Fruit fly (Drosophila melanogaster) whole organism, embryonic: ENCODE data around the gene CG31122.

Source experiments
- Abd-B ChIP-seq: fragments of 200-800 bp; sonication (Bioruptor generic); optimal IDR thresholded peaks from 2 replicates; lab custom pipeline; 2018; ENCODE audit warnings: missing biosample characterization, mild to moderate bottlenecking, missing genetic modification characterization, moderate library complexity
- Antp ChIP-seq: fragments of 200-800 bp; sonication (Bioruptor generic); optimal IDR thresholded peaks from 3 replicates; lab custom pipeline; 2016; ENCODE audit warnings: missing biosample characterization, missing genetic modification characterization
- Atf3 ChIP-seq: fragments of 200-800 bp; sonication (Bioruptor generic); optimal IDR thresholded peaks from 3 replicates; lab custom pipeline; 2016; ENCODE audit warnings: missing biosample characterization, missing genetic modification characterization
- Bgb ChIP-seq: fragments of 200-800 bp; sonication (Bioruptor generic); IDR thresholded peaks from 2 replicates; pipeline ENCODE4 v1.3.6; 2022; ENCODE audit warnings: missing biosample characterization, missing genetic modification characterization; ENCODE audit not compliant: partially characterized antibody
- CG10565 ChIP-seq: fragments of 200-800 bp; sonication (Bioruptor generic); optimal IDR thresholded peaks from 3 replicates; lab custom pipeline; 2016; ENCODE audit warnings: missing biosample characterization, mild to moderate bottlenecking, missing genetic modification characterization
- CG10654 ChIP-seq: fragments of 200-800 bp; sonication (Bioruptor generic); optimal IDR thresholded peaks from 2 replicates; lab custom pipeline; 2016; ENCODE audit warnings: missing biosample characterization, missing genetic modification characterization
- CG10979 ChIP-seq: fragments of 200-800 bp; sonication (Bioruptor generic); optimal IDR thresholded peaks from 2 replicates; lab custom pipeline; 2018; ENCODE audit warnings: missing biosample characterization, mild to moderate bottlenecking, missing genetic modification characterization, moderate library complexity
- CG12744 ChIP-seq: fragments of 200-800 bp; sonication (Bioruptor generic); optimal IDR thresholded peaks from 2 replicates; lab custom pipeline; 2016; ENCODE audit warnings: missing biosample characterization, missing genetic modification characterization
- CG12769 ChIP-seq: fragments of 200-800 bp; sonication (Bioruptor generic); optimal IDR thresholded peaks from 2 replicates; lab custom pipeline; 2019; ENCODE audit warnings: missing biosample characterization, mild to moderate bottlenecking, missing genetic modification characterization, moderate library complexity
- CG14667 ChIP-seq: fragments of 200-800 bp; sonication (Bioruptor generic); IDR thresholded peaks from 2 replicates; pipeline ENCODE4 v1.3.6; 2022; ENCODE audit warnings: missing biosample characterization, missing genetic modification characterization
- CG15601 ChIP-seq: fragments of 200-800 bp; sonication (Bioruptor generic); optimal IDR thresholded peaks from 3 replicates; lab custom pipeline; 2019; ENCODE audit warnings: missing biosample characterization, mild to moderate bottlenecking, missing genetic modification characterization, moderate library complexity
- CG1647 ChIP-seq: fragments of 200-800 bp; sonication (Bioruptor generic); optimal IDR thresholded peaks from 3 replicates; lab custom pipeline; 2016; ENCODE audit warnings: missing biosample characterization, missing genetic modification characterization
- CG17361 ChIP-seq: fragments of 200-800 bp; sonication (Bioruptor generic); IDR thresholded peaks from 3 replicates; pipeline ENCODE4 v1.3.6; 2022; ENCODE audit warnings: missing biosample characterization, missing genetic modification characterization
- CG1792 ChIP-seq: fragments of 200-800 bp; sonication (Bioruptor generic); optimal IDR thresholded peaks from 2 replicates; lab custom pipeline; 2016; ENCODE audit warnings: missing biosample characterization, missing genetic modification characterization
- CG2120 ChIP-seq: fragments of 200-800 bp; sonication (Bioruptor generic); optimal IDR thresholded peaks from 3 replicates; lab custom pipeline; 2016; ENCODE audit warnings: missing biosample characterization, missing genetic modification characterization
- CG33557 ChIP-seq: fragments of 200-800 bp; sonication (Bioruptor generic); optimal IDR thresholded peaks from 2 replicates; lab custom pipeline; 2019; ENCODE audit warnings: missing biosample characterization, mild to moderate bottlenecking, missing genetic modification characterization, moderate library complexity
- CG4282 ChIP-seq: fragments of 200-800 bp; sonication (Bioruptor generic); optimal IDR thresholded peaks from 2 replicates; lab custom pipeline; 2016; ENCODE audit warnings: missing biosample characterization, missing genetic modification characterization
- CG4424 ChIP-seq: fragments of 200-800 bp; sonication (Bioruptor generic); optimal IDR thresholded peaks from 3 replicates; lab custom pipeline; 2016; ENCODE audit warnings: missing biosample characterization, missing genetic modification characterization
- CG6689 ChIP-seq: fragments of 200-800 bp; sonication (Bioruptor generic); IDR thresholded peaks from 2 replicates; pipeline ENCODE4 v1.3.6; 2022; ENCODE audit warnings: missing biosample characterization, missing genetic modification characterization
- CG7271 ChIP-seq: fragments of 200-800 bp; sonication (Bioruptor generic); optimal IDR thresholded peaks from 2 replicates; lab custom pipeline; 2018; ENCODE audit warnings: missing biosample characterization, mild to moderate bottlenecking, missing genetic modification characterization, moderate library complexity
- CG7745 ChIP-seq: fragments of 200-800 bp; sonication (Bioruptor generic); optimal IDR thresholded peaks from 2 replicates; lab custom pipeline; 2018; ENCODE audit warnings: missing biosample characterization, mild to moderate bottlenecking, missing genetic modification characterization, moderate library complexity
- CG7963 ChIP-seq: fragments of 200-800 bp; sonication (Bioruptor generic); IDR thresholded peaks from 3 replicates; pipeline ENCODE4 v1.3.6; 2022; ENCODE audit warnings: missing biosample characterization, missing genetic modification characterization; ENCODE audit not compliant: partially characterized antibody
- CG8089 ChIP-seq: fragments of 200-800 bp; sonication (Bioruptor generic); optimal IDR thresholded peaks from 3 replicates; lab custom pipeline; 2016; ENCODE audit warnings: missing biosample characterization, missing genetic modification characterization
- CG8359 ChIP-seq: fragments of 200-800 bp; sonication (Bioruptor generic); optimal IDR thresholded peaks from 2 replicates; lab custom pipeline; 2017; ENCODE audit warnings: missing biosample characterization, mild to moderate bottlenecking, missing genetic modification characterization, borderline replicate concordance
- CG8924 ChIP-seq: fragments of 200-800 bp; optimal IDR thresholded peaks from 3 replicates; lab custom pipeline; 2019; ENCODE audit warnings: missing biosample characterization, mild to moderate bottlenecking, missing genetic modification characterization, moderate library complexity
- CG9817 ChIP-seq: fragments of 200-800 bp; sonication (Bioruptor generic); optimal IDR thresholded peaks from 2 replicates; lab custom pipeline; 2018; ENCODE audit warnings: missing biosample characterization, mild to moderate bottlenecking, missing genetic modification characterization, moderate library complexity
- CrebB ChIP-seq: fragments of 200-800 bp; sonication (Bioruptor generic); optimal IDR thresholded peaks from 3 replicates; lab custom pipeline; 2018; ENCODE audit warnings: missing biosample characterization, mild to moderate bottlenecking, missing genetic modification characterization
- Ets65A ChIP-seq: fragments of 200-800 bp; sonication (Bioruptor generic); peaks from one replicate; lab custom pipeline; 2016; ENCODE audit warnings: missing biosample characterization, missing genetic modification characterization
- Hmr ChIP-seq: fragments of 200-800 bp; sonication (Bioruptor generic); optimal IDR thresholded peaks from 3 replicates; lab custom pipeline; 2017; ENCODE audit warnings: mild to moderate bottlenecking, missing biosample characterization, missing genetic modification reagents, missing genetic modification characterization
- Lhr ChIP-seq: fragments of 200-800 bp; sonication (Bioruptor generic); optimal IDR thresholded peaks from 3 replicates; lab custom pipeline; 2017; ENCODE audit warnings: mild to moderate bottlenecking, missing biosample characterization, missing genetic modification reagents, missing genetic modification characterization
- Lpt ChIP-seq: fragments of >200 bp; optimal IDR thresholded peaks from 2 replicates; lab custom pipeline; 2018; ENCODE audit warnings: missing biosample characterization, missing genetic modification characterization
- Mad ChIP-seq: fragments of 200-800 bp; sonication (Bioruptor generic); optimal IDR thresholded peaks from 2 replicates; lab custom pipeline; 2016; ENCODE audit warnings: missing biosample characterization, missing genetic modification characterization
- Mes4 ChIP-seq: fragments of 200-800 bp; sonication (Bioruptor generic); optimal IDR thresholded peaks from 2 replicates; lab custom pipeline; 2016; ENCODE audit warnings: missing biosample characterization, missing genetic modification characterization
- Mrtf ChIP-seq: fragments of 200-800 bp; sonication (Bioruptor generic); IDR thresholded peaks from 3 replicates; pipeline ENCODE4 v1.3.6; 2022; ENCODE audit warnings: missing biosample characterization, missing genetic modification characterization
- Nf-YC ChIP-seq: fragments of 200-800 bp; optimal IDR thresholded peaks from 3 replicates; lab custom pipeline; 2019; ENCODE audit warnings: missing biosample characterization, mild to moderate bottlenecking, missing genetic modification characterization, moderate library complexity
- NfI ChIP-seq: fragments of 200-800 bp; sonication (Bioruptor generic); optimal IDR thresholded peaks from 3 replicates; lab custom pipeline; 2018; ENCODE audit warnings: missing biosample characterization, mild to moderate bottlenecking, missing genetic modification characterization, moderate library complexity
- Sox102F ChIP-seq: fragments of 200-800 bp; sonication (Bioruptor generic); optimal IDR thresholded peaks from 2 replicates; lab custom pipeline; 2018; ENCODE audit warnings: missing biosample characterization, mild to moderate bottlenecking, missing genetic modification characterization, moderate library complexity
- Vsx1 ChIP-seq: fragments of 200-800 bp; sonication (Bioruptor generic); optimal IDR thresholded peaks from 2 replicates; lab custom pipeline; 2017; ENCODE audit warnings: missing biosample characterization, mild to moderate bottlenecking, missing genetic modification characterization, missing genetic modification reagents
- gce ChIP-seq: fragments of 200-800 bp; sonication (Bioruptor generic); IDR thresholded peaks from 3 replicates; pipeline ENCODE4 v1.3.6; 2022; ENCODE audit warnings: missing biosample characterization, missing genetic modification characterization
- gt ChIP-seq: fragments of 200-800 bp; sonication (Bioruptor generic); IDR thresholded peaks from 2 replicates; pipeline ENCODE4 v1.3.6; 2022; ENCODE audit warnings: missing biosample characterization, missing genetic modification characterization
- luna ChIP-seq: fragments of 200-800 bp; sonication (Bioruptor generic); optimal IDR thresholded peaks from 2 replicates; lab custom pipeline; 2016; ENCODE audit warnings: missing biosample characterization, missing genetic modification characterization
- nom ChIP-seq: fragments of 200-800 bp; sonication (Bioruptor generic); optimal IDR thresholded peaks from 2 replicates; lab custom pipeline; 2017; ENCODE audit warnings: missing biosample characterization, missing genetic modification characterization, mild to moderate bottlenecking, moderate library complexity, missing genetic modification reagents
- phol ChIP-seq: fragments of 200-800 bp; sonication (Bioruptor generic); optimal IDR thresholded peaks from 3 replicates; lab custom pipeline; 2018; ENCODE audit warnings: missing biosample characterization, mild to moderate bottlenecking, missing genetic modification characterization, moderate library complexity
- pzg ChIP-seq: fragments of 200-800 bp; sonication (Bioruptor generic); optimal IDR thresholded peaks from 3 replicates; lab custom pipeline; 2018; ENCODE audit warnings: missing biosample characterization, mild to moderate bottlenecking, missing genetic modification characterization, moderate library complexity
- ranshi ChIP-seq: fragments of 200-800 bp; sonication (Bioruptor generic); IDR thresholded peaks from 2 replicates; pipeline ENCODE4 v1.3.6; 2022; ENCODE audit warnings: missing biosample characterization, missing genetic modification characterization
- schlank ChIP-seq: fragments of 200-800 bp; sonication (Bioruptor generic); optimal IDR thresholded peaks from 2 replicates; lab custom pipeline; 2018; ENCODE audit warnings: missing biosample characterization, mild to moderate bottlenecking, missing genetic modification characterization
- slou ChIP-seq: fragments of 200-800 bp; sonication (Bioruptor generic); optimal IDR thresholded peaks from 3 replicates; lab custom pipeline; 2016; ENCODE audit warnings: missing biosample characterization, missing genetic modification characterization
- sob ChIP-seq: fragments of 200-800 bp; sonication (Bioruptor generic); IDR thresholded peaks from 2 replicates; pipeline ENCODE4 v1.3.6; 2022; ENCODE audit warnings: missing biosample characterization, missing genetic modification characterization
- sug ChIP-seq: fragments of 200-800 bp; optimal IDR thresholded peaks from 2 replicates; lab custom pipeline; 2019; ENCODE audit warnings: missing biosample characterization, mild to moderate bottlenecking, missing genetic modification characterization, moderate library complexity
- tin ChIP-seq: fragments of 200-800 bp; sonication (Bioruptor generic); optimal IDR thresholded peaks from 3 replicates; lab custom pipeline; 2016; ENCODE audit warnings: missing biosample characterization, missing genetic modification characterization
- wor ChIP-seq: fragments of 200-800 bp; sonication (Bioruptor generic); IDR thresholded peaks from 2 replicates; pipeline ENCODE4 v1.3.6; 2022; ENCODE audit warnings: missing biosample characterization, missing genetic modification characterization
- zf30C ChIP-seq: fragments of 200-800 bp; sonication (Bioruptor generic); optimal IDR thresholded peaks from 3 replicates; lab custom pipeline; 2018; ENCODE audit warnings: missing biosample characterization, mild to moderate bottlenecking, missing genetic modification characterization

The CG31122 gene

dm6 chr3R:18393436-18393835 is 19.2 kb downstream of the CG31122 start (continued):
- TF ChIP-seq sug (peak; percentile 32), Hmr (GFP tag; lab: Kevin White, UChicago) (peak; percentile 54), CG33557 (GFP tag; lab: Kevin White, UChicago) (no peak), Atf3 (GFP tag; lab: Kevin White, UChicago) (no peak), CG12744 (GFP tag; lab: Kevin White, UChicago) (no peak), Lhr (GFP tag; lab: Kevin White, UChicago) (no peak), CG1792 (GFP tag; lab: Kevin White, UChicago) (no peak), nom (GFP tag; lab: Kevin White, UChicago) (no peak), pzg (GFP tag; lab: Kevin White, UChicago) (no peak), CG7963 (no peak), Ets65A (peak; percentile 43), CG9817 (tag; lab: Kevin White, UChicago) (peak; percentile 39), phol (tag; lab: Kevin White, UChicago) (peak; percentile 28), CG2120 (peak; percentile 48), CG6689 (GFP tag; lab: Robert Waterston, UW) (peak; percentile 71), zf30C (GFP tag; lab: Kevin White, UChicago) (peak; percentile 28), Mad (no peak), CG7271 (no peak), Abd-B (GFP tag; lab: Kevin White, UChicago) (no peak), CG12769 (no peak), CG8924 (tag; lab: Kevin White, UChicago) (no peak), CrebB (tag; lab: Kevin White, UChicago) (no peak), slou (GFP tag; lab: Kevin White, UChicago) (no peak), CG10654 (GFP tag; lab: Kevin White, UChicago) (no peak), wor (GFP tag; lab: Robert Waterston, UW) (no peak), Mrtf (GFP tag; lab: Robert Waterston, UW) (no peak), Antp (GFP tag; lab: Kevin White, UChicago) (no peak), CG10979 (peak; percentile 46), NfI (GFP tag; lab: Kevin White, UChicago) (peak; percentile 44), tin (GFP tag; lab: Kevin White, UChicago) (peak; percentile 16), Sox102F (GFP tag; lab: Kevin White, UChicago) (peak; percentile 69), luna (GFP tag; lab: Kevin White, UChicago) (no peak), Lpt (GFP tag; lab: Kevin White, UChicago) (no peak), CG8089 (no peak), Vsx1 (GFP tag; lab: Kevin White, UChicago) (no peak), ranshi (no peak), CG1647 (GFP tag; lab: Kevin White, UChicago) (no peak), gt (GFP tag; lab: Robert Waterston, UW) (no peak), gce (GFP tag; lab: Robert Waterston, UW) (no peak), CG15601 (no peak), CG14667 (GFP tag; lab: Robert Waterston, UW) (no peak), CG10565 (GFP tag; lab: Kevin White, UChicago) (no peak), Nf-YC (tag; lab: Kevin White, UChicago) (peak; percentile 13), CG8359 (GFP tag; lab: Kevin White, UChicago) (no peak), Mes4 (GFP tag; lab: Kevin White, UChicago) (no peak), CG4282 (no peak), CG17361 (no peak; the same call in none of the 3 replicates), CG7745 (no peak), CG4424 (GFP tag; lab: Kevin White, UChicago) (no peak), schlank (tag; lab: Kevin White, UChicago) (no peak), sob (GFP tag; lab: Robert Waterston, UW) (peak; percentile 45; the same call in 1 of the 2 replicates), Bgb (GFP tag; lab: Robert Waterston, UW) (no peak)
